Worm (Caenorhabditis elegans): Measurements from ENCODE around the gene spp-20.

spp-20 gene

DNA sequence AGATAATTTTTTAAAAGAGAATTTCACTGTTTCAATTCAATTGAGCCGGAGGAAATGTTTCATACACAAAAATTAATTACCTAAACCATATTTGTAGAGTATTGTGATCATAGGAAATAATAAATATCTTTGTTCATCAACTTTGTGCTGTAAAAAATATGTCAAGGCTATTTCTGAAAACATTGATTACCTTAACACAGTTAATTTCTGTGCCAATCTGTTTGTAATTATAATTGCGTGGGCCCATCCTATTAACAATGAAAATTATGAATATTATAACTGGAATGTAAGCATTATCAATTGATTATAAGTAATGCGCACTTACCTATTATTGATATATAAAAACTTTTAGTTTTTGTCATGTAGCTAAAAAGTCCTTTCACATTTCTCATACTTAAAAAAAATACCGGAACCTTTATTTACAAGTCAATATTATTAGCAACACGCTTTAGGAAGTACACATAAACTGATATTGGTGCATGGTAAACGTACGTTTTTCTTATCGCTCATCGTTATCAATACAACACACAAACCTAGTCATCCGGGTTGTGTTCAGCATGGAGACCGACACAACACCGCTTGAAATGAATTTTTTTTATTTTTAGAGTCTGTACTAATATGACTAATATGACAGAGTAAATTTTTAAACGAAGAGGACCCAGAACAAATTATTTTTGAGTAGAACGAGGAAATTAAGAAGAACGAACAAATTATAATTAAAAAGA is 17.6 kb upstream of the spp-20 start, which contains the start of gene fut-2:
fut-2 (minus strand) TSS at position 485 of the 725 bp plus-strand sequence.
- no peak for TF ChIP-seq egl-27 (tag; optimal IDR thresholded peaks at IDR 0.05)
- TF ChIP-seq efl-1 (optimal IDR thresholded peaks at IDR 0.05): no peak
- TF ChIP-seq efl-1 (GFP tag; optimal IDR thresholded peaks at IDR 0.05 in 1 of 2): peak in 1 of 2 experiments; percentile 28
- TF ChIP-seq lin-35 (GFP tag; optimal IDR thresholded peaks at IDR 0.05): peak in 1 of 2 experiments; percentile 12
- peak; percentile 85 for TF ChIP-seq elt-2 (tag; optimal IDR thresholded peaks at IDR 0.05)

- no peak for TF ChIP-seq ces-1 (GFP tag; optimal IDR thresholded peaks at IDR 0.05)
- TF ChIP-seq elt-2 (tag; optimal IDR thresholded peaks at IDR 0.05): peak; percentile 4
Observed at ce11 chrV:6565851-6566386, 7.9 kb upstream of the spp-20 start, which contains the start of gene K04A8.1. Gene K04A8.1, plus strand, starts transcription at chrV:6566336.

- TF ChIP-seq lin-35 (GFP tag; optimal IDR thresholded peaks at IDR 0.05) (no peak), sptf-1 (tag; optimal IDR thresholded peaks at IDR 0.05) (no peak), mdl-1 (tag; optimal IDR thresholded peaks at IDR 0.05) (no peak), ets-5 (GFP tag; IDR thresholded peaks at IDR 0.05) (no peak), snpc-4 (tag; optimal IDR thresholded peaks at IDR 0.05) (no peak), fkh-10 (GFP tag; optimal IDR thresholded peaks at IDR 0.05) (no peak), lir-3 (tag; optimal IDR thresholded peaks at IDR 0.05; ENCODE audit: poor library complexity) (no peak), xbp-1 (tag; optimal IDR thresholded peaks at IDR 0.05) (no peak), nhr-11 (tag; optimal IDR thresholded peaks at IDR 0.05) (no peak)
Observed at ce11 chrV:6561592-6561991, 3.6 kb upstream of the spp-20 start, which contains the start of gene spp-19. Gene spp-19, minus strand, starts transcription at chrV:6561692.

ce11 chrV:6559585-6559984 is 1.6 kb upstream of the spp-20 start:
- peak; percentile 18 for TF ChIP-seq nhr-90 (tag; optimal IDR thresholded peaks at IDR 0.05; ENCODE audit: poor library complexity)
- TF ChIP-seq nhr-71 (tag; optimal IDR thresholded peaks at IDR 0.05): no peak

DNA sequence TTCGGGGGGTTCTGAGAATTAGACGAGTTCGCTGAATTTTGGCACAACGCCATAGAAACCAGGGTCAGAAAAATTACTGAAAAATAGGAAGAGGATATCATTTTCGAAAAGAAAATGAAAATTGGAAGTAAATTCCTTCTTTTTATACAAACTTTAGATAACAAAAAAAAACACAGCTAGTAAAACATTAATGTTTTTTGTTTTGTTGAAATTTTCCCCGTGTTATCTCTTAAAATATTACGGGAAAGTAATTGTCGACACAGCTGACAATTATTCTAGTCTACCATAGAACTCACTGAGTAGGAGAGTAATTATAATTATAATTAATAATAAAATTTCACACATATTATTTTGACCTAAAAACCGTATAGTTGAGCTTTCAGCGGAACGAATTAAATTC is 1.1 kb upstream of the spp-20 start, which contains the start of gene spp-26:
spp-26 (minus strand) TSS at position 101 of the 400 bp plus-strand sequence.
- no peak for TF ChIP-seq Y116A8C.19 (tag; optimal IDR thresholded peaks at IDR 0.05; ENCODE audit: borderline replicate concordance)

- no peak for TF ChIP-seq unc-30 (tag; optimal IDR thresholded peaks at IDR 0.05)
- no peak for TF ChIP-seq hlh-17 (GFP tag; optimal IDR thresholded peaks at IDR 0.05; ENCODE audit: borderline replicate concordance)
- TF ChIP-seq lin-35 (GFP tag; optimal IDR thresholded peaks at IDR 0.05): no peak
- TF ChIP-seq nhr-28 (tag; optimal IDR thresholded peaks at IDR 0.05): no peak
- TF ChIP-seq ceh-63 (GFP tag; optimal IDR thresholded peaks at IDR 0.05): no peak
Observed at ce11 chrV:6557035-6557434, 968 bp downstream of the spp-20 start, which contains the start of gene spp-27. Gene spp-27, minus strand, starts transcription at chrV:6557135.

- TF ChIP-seq ztf-11 (tag; optimal IDR thresholded peaks at IDR 0.05): no peak
- no peak for TF ChIP-seq hlh-17 (GFP tag; optimal IDR thresholded peaks at IDR 0.05; ENCODE audit: borderline replicate concordance)
- no peak for TF ChIP-seq unc-130 (tag; optimal IDR thresholded peaks at IDR 0.05)
- no peak for TF ChIP-seq efl-1 (optimal IDR thresholded peaks at IDR 0.05)
- TF ChIP-seq efl-1 (GFP tag; optimal IDR thresholded peaks at IDR 0.05 in 1 of 2): no peak
- TF ChIP-seq nhr-77 (tag; optimal IDR thresholded peaks at IDR 0.05): no peak
- no peak for TF ChIP-seq F16B12.6 (tag; optimal IDR thresholded peaks at IDR 0.05)
- TF ChIP-seq egl-27 (tag; optimal IDR thresholded peaks at IDR 0.05): no peak
- TF ChIP-seq zip-4 (GFP tag; optimal IDR thresholded peaks at IDR 0.05): no peak
- TF ChIP-seq sup-37 (GFP tag; optimal IDR thresholded peaks at IDR 0.05): no peak
- no peak for TF ChIP-seq dpl-1 (GFP tag; optimal IDR thresholded peaks at IDR 0.05)
- TF ChIP-seq hlh-4 (tag; optimal IDR thresholded peaks at IDR 0.05): no peak
- no peak for TF ChIP-seq pax-3 (tag; optimal IDR thresholded peaks at IDR 0.05)
- TF ChIP-seq snpc-4 (tag; optimal IDR thresholded peaks at IDR 0.05): no peak
- no peak for TF ChIP-seq nhr-237 (tag; optimal IDR thresholded peaks at IDR 0.05)
- TF ChIP-seq jun-1 (tag; optimal IDR thresholded peaks at IDR 0.05): no peak
- no peak for TF ChIP-seq lin-15B (tag; optimal IDR thresholded peaks at IDR 0.05)
Observed at ce11 chrV:6554308-6554707, 3.7 kb downstream of the spp-20 start, which contains the start of gene K04A8.19. Gene K04A8.19, minus strand, starts transcription at chrV:6554408.

All from whole organism, L1 larva.